Worm (Caenorhabditis elegans): Measurements from ENCODE around the gene hrpl-1.

The hrpl-1 gene

DNA sequence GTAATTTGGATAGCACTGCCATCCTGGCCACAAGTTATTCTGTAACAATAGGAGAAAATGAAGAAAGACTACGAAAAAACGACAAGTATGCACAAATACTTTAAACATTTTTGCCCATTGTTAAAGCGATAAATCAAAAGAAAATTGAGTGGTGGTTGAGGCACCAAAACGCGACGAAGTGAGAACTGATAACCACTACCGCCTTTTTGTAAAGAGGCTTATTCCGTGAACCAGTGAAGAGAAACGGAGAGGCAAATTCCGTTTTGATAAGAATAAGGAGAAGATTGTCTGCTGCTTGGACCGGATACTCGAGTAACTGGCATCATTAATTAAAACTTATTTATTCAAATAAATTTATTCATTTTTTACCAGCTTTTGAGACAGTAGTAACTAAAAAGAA, 14.8 kb upstream of the hrpl-1 start, which contains the start of gene pmp-1:
Gene pmp-1, minus strand, starts transcription at position 39 of the 400 bp plus-strand sequence.
- TF ChIP-seq snpc-4 (tag; optimal IDR thresholded peaks at IDR 0.05) (no peak), lin-32 (GFP tag; optimal IDR thresholded peaks at IDR 0.05) (no peak), bed-3 (GFP tag; optimal IDR thresholded peaks at IDR 0.05) (no peak), drap-1 (GFP tag; optimal IDR thresholded peaks at IDR 0.05) (no peak), ham-2 (GFP tag; optimal IDR thresholded peaks at IDR 0.05) (no peak), hlh-1 (tag; optimal IDR thresholded peaks at IDR 0.05) (no peak), sem-2 (GFP tag; optimal IDR thresholded peaks at IDR 0.05) (no peak), lin-13 (tag; optimal IDR thresholded peaks at IDR 0.05) (no peak), pha-4 (tag; optimal IDR thresholded peaks at IDR 0.05) (no peak), M03D4.4 (tag; optimal IDR thresholded peaks at IDR 0.05) (no peak), nhr-28 (tag; optimal IDR thresholded peaks at IDR 0.05) (no peak), ces-1 (GFP tag; optimal IDR thresholded peaks at IDR 0.05) (no peak), unc-62 (GFP tag; optimal IDR thresholded peaks at IDR 0.05) (no peak), blmp-1 (tag; optimal IDR thresholded peaks at IDR 0.05) (no peak), zip-8 (tag; optimal IDR thresholded peaks at IDR 0.05) (no peak), mep-1 (tag; optimal IDR thresholded peaks at IDR 0.05) (no peak), flh-1 (GFP tag; optimal IDR thresholded peaks at IDR 0.05) (no peak), nhr-237 (tag; optimal IDR thresholded peaks at IDR 0.05) (no peak), ceh-43 (GFP tag; optimal IDR thresholded peaks at IDR 0.05) (no peak)

DNA sequence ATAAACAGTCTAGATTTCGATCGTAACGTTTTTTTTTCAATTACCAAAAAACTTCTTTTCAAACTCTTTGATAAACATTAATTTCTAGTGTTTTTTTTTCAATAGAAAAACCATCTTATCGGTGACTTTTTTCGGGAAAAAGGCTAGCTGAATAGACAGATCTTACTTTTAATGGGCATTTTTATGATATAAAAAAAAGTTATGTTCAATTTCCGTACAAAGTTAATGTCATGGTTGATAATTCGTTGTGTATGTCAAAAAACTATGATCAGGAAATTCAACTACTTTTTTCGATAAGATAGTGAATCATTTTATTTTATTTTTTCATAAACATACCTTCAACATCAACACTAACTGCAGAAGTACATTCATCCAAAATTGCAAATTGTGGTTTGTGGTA, 14.0 kb upstream of the hrpl-1 start:
- TF ChIP-seq bed-3 (GFP tag; optimal IDR thresholded peaks at IDR 0.05) (no peak), elt-3 (tag; optimal IDR thresholded peaks at IDR 0.05) (no peak), lin-13 (tag; optimal IDR thresholded peaks at IDR 0.05) (no peak), tbx-8 (GFP tag; optimal IDR thresholded peaks at IDR 0.05) (no peak), cnd-1 (tag; optimal IDR thresholded peaks at IDR 0.05) (no peak)

DNA sequence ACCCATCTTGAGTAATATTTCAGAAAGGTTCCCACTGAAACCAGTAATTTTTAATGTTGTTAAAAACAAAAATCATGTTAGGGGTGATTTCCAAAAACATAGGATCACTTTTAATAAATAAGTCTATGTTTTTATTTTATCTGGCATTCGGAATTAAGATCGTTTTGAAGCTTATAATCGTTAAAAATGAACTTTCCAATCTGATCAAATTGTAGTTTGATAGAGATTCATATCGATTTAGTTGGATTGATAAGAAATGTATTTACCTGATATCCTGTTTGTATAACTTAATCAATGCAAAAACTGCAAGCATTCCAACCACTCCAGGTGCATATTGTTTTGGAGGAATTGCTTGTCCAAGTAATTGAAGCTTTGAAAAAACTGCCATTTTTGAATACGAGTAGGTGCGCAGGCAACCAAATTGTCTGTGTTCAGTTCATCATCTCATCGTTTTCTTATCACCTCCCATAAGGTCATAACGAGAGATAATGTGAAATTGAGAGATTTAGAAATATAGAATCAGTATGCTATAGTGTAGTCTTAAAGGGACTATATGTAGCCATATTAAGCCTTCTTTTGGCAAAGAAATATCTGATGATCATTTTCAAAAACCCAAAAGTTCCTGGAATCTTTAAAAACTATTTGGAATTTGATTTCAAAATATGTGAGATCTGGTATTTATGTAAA, 11.1 kb upstream of the hrpl-1 start, which contains the start of gene pmp-2:
Gene pmp-2, minus strand, starts transcription at position 487 of the 687 bp plus-strand sequence.
- TF ChIP-seq nhr-76 (tag; optimal IDR thresholded peaks at IDR 0.05): no peak
- TF ChIP-seq ceh-39 (tag; optimal IDR thresholded peaks at IDR 0.05): no peak
- no peak for TF ChIP-seq ceh-83 (GFP tag; optimal IDR thresholded peaks at IDR 0.05)
- TF ChIP-seq blmp-1 (tag; optimal IDR thresholded peaks at IDR 0.05): no peak
- no peak for TF ChIP-seq bed-3 (GFP tag; optimal IDR thresholded peaks at IDR 0.05)
- TF ChIP-seq ham-2 (GFP tag; optimal IDR thresholded peaks at IDR 0.05): no peak
- TF ChIP-seq hlh-1 (tag; optimal IDR thresholded peaks at IDR 0.05): no peak
- no peak for TF ChIP-seq sptf-1 (tag; optimal IDR thresholded peaks at IDR 0.05)
- no peak for TF ChIP-seq drap-1 (GFP tag; optimal IDR thresholded peaks at IDR 0.05)
- no peak for TF ChIP-seq lsy-2 (tag; optimal IDR thresholded peaks at IDR 0.05)
- TF ChIP-seq zip-8 (tag; optimal IDR thresholded peaks at IDR 0.05): no peak
- no peak for TF ChIP-seq ceh-43 (GFP tag; optimal IDR thresholded peaks at IDR 0.05)
- no peak for TF ChIP-seq M03D4.4 (tag; optimal IDR thresholded peaks at IDR 0.05)
- no peak for TF ChIP-seq mls-2 (tag; optimal IDR thresholded peaks at IDR 0.05)

DNA sequence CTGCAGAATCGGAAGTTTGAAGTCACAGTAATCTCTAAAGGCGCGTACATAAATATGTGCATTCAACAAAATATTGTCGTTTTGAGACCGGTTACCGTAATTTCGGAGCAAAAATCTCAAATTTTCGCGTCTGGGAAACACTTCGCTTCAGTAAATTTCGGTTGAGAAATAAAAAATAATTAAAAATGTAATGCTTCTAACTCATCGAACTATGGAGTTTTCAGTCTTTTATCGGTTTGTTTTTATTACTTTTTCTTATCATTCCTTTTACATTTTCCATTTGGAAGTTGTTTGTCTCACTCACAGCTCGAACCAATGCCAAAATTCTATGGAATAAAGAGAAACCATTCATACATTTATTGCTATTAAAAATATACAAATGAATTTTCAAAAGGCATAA, 10.3 kb upstream of the hrpl-1 start:
- TF ChIP-seq lsy-2 (tag; optimal IDR thresholded peaks at IDR 0.05): no peak
- TF ChIP-seq snpc-4 (tag; optimal IDR thresholded peaks at IDR 0.05): no peak
- no peak for TF ChIP-seq bed-3 (GFP tag; optimal IDR thresholded peaks at IDR 0.05)
- TF ChIP-seq lin-32 (GFP tag; optimal IDR thresholded peaks at IDR 0.05): no peak
- TF ChIP-seq elt-3 (tag; optimal IDR thresholded peaks at IDR 0.05): no peak
- TF ChIP-seq nhr-237 (tag; optimal IDR thresholded peaks at IDR 0.05): no peak
- no peak for TF ChIP-seq sem-2 (GFP tag; optimal IDR thresholded peaks at IDR 0.05)
- no peak for TF ChIP-seq unc-39 (tag; optimal IDR thresholded peaks at IDR 0.05)
- TF ChIP-seq nhr-28 (tag; optimal IDR thresholded peaks at IDR 0.05): no peak
- TF ChIP-seq hlh-1 (tag; optimal IDR thresholded peaks at IDR 0.05): no peak

DNA sequence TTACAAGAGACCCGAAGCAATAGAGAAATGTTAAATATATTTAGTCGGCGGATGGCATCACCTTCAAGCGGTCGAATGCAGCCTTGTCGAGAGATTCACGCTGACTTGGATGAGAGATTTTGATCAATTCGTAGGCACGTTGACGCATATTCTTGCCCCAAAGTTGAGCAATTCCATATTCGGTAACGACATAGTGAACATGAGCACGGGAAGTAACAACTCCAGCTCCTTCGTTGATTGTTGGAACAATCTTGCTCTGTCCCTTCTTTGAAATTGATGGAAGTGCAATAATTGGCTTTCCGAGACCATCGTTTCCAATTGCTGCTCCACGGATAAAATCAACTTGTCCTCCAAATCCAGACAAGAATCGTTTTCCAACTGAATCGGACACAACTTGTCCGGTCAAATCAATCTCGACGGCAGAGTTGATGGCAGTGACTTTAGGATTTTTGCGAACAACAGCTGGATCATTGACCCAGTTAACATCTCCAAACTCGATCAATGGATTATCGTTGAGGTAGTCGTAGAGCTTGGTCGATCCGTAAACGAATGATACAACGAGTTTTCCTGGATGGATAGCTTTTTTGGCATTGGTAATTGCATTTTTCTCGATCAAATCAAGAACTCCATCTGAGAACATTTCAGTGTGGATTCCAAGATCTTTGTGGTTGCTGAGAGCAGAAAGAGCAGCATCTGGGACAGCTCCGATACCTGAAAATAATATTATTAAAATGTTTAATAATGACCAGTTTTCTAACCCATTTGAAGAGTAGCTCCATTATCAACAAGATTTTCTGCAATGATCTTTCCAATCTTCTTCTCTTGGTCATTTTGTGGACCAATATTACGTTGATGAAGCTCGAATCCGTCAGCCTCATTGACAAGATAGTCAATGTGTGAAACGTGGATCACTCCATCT, 9.6 kb upstream of the hrpl-1 start:
- no peak for TF ChIP-seq tbx-8 (GFP tag; optimal IDR thresholded peaks at IDR 0.05)
- TF ChIP-seq ces-1 (GFP tag; optimal IDR thresholded peaks at IDR 0.05): no peak
- TF ChIP-seq blmp-1 (tag; optimal IDR thresholded peaks at IDR 0.05): no peak
- TF ChIP-seq nhr-28 (tag; optimal IDR thresholded peaks at IDR 0.05): no peak
- no peak for TF ChIP-seq nhr-237 (tag; optimal IDR thresholded peaks at IDR 0.05)
- TF ChIP-seq elt-1 (tag; optimal IDR thresholded peaks at IDR 0.05; ENCODE audit: borderline replicate concordance, insufficient read depth): no peak
- no peak for TF ChIP-seq lin-13 (tag; optimal IDR thresholded peaks at IDR 0.05)
- TF ChIP-seq unc-62 (GFP tag; optimal IDR thresholded peaks at IDR 0.05): no peak
- no peak for TF ChIP-seq nhr-12 (tag; optimal IDR thresholded peaks at IDR 0.05)
- no peak for TF ChIP-seq lin-32 (GFP tag; optimal IDR thresholded peaks at IDR 0.05)
- no peak for TF ChIP-seq elt-3 (tag; optimal IDR thresholded peaks at IDR 0.05)
- TF ChIP-seq nhr-76 (tag; optimal IDR thresholded peaks at IDR 0.05): no peak
- no peak for TF ChIP-seq mep-1 (tag; optimal IDR thresholded peaks at IDR 0.05)
- TF ChIP-seq unc-120 (tag; optimal IDR thresholded peaks at IDR 0.05; ENCODE audit: poor library complexity, severe bottlenecking): no peak
- no peak for TF ChIP-seq ceh-39 (tag; optimal IDR thresholded peaks at IDR 0.05)
- TF ChIP-seq sptf-1 (tag; optimal IDR thresholded peaks at IDR 0.05): no peak
- TF ChIP-seq sem-2 (GFP tag; optimal IDR thresholded peaks at IDR 0.05): no peak
- no peak for TF ChIP-seq hlh-1 (tag; optimal IDR thresholded peaks at IDR 0.05)
